Fruit fly (Drosophila melanogaster): ENCODE measurements around the gene CG4281.

- no peak for TF ChIP-seq OdsH (GFP tag; optimal IDR thresholded peaks at IDR 0.05)
- no peak for TF ChIP-seq rgr (GFP tag; optimal IDR thresholded peaks at IDR 0.05)
- TF ChIP-seq HLH106 (tag; optimal IDR thresholded peaks at IDR 0.05), result no peak
- no peak for TF ChIP-seq Hr78 (GFP tag; optimal IDR thresholded peaks at IDR 0.05)
- TF ChIP-seq Mio (GFP tag; optimal IDR thresholded peaks at IDR 0.05), result no peak
- TF ChIP-seq CG32264 (GFP tag; optimal IDR thresholded peaks at IDR 0.05), result no peak
- no peak for TF ChIP-seq psq (GFP tag; optimal IDR thresholded peaks at IDR 0.05)
- no peak for TF ChIP-seq foxo (GFP tag; optimal IDR thresholded peaks at IDR 0.05)
- TF ChIP-seq usp (GFP tag; optimal IDR thresholded peaks at IDR 0.05), result no peak
- no peak for TF ChIP-seq pan (optimal IDR thresholded peaks at IDR 0.05)
- TF ChIP-seq Sp1 (GFP tag; optimal IDR thresholded peaks at IDR 0.05), result no peak
- TF ChIP-seq CrebA (GFP tag; optimal IDR thresholded peaks at IDR 0.05; ENCODE audit: borderline replicate concordance), result no peak
These were observed 32.7 kb downstream of the CG4281 start for dm6 chrX:2032160-2032801.
